Fruit fly (Drosophila melanogaster) Kc167 (cell line): ENCODE results near the gene Blos2.

Experiments
- Myc ChIP-seq: fragments of >200 bp; optimal IDR thresholded peaks from 2 replicates; lab custom pipeline; 2017; ENCODE audit warnings: missing external identifiers
- Sin3A ChIP-seq: fragments of >200 bp; optimal IDR thresholded peaks from 2 replicates; lab custom pipeline; 2018; ENCODE audit warnings: missing external identifiers
- h ChIP-seq: fragments of >200 bp; optimal IDR thresholded peaks from 3 replicates; lab custom pipeline; 2018; ENCODE audit warnings: missing external identifiers
- insv ChIP-seq: fragments of >200 bp; optimal IDR thresholded peaks from 3 replicates; lab custom pipeline; 2018; ENCODE audit warnings: missing external identifiers
- psq ChIP-seq: fragments of >200 bp; optimal IDR thresholded peaks from 2 replicates; lab custom pipeline; 2017; ENCODE audit warnings: missing external identifiers
- ttk ChIP-seq: sonication (Bioruptor generic); optimal IDR thresholded peaks from 2 replicates; lab custom pipeline; 2017; ENCODE audit warnings: missing external identifiers

Gene Blos2

dm6 chr3L:11097982-11098663 lies 36.8 kb downstream of the Blos2 start, which contains the start of the genes Irbp18 and APP-BP1:
Gene Irbp18, minus strand, starts transcription at chr3L:11098186.
Gene APP-BP1, plus strand, starts transcription at chr3L:11098412.
- TF ChIP-seq insv (lab: Kevin White, UChicago) = no peak
- no peak for TF ChIP-seq h (lab: Kevin White, UChicago)
- TF ChIP-seq Myc (lab: Kevin White, UChicago) = no peak
- no peak for TF ChIP-seq psq (lab: Kevin White, UChicago)
- TF ChIP-seq ttk (lab: Kevin White, UChicago) = no peak

- no peak for TF ChIP-seq Myc (lab: Kevin White, UChicago)
- TF ChIP-seq psq (lab: Kevin White, UChicago) = no peak
- TF ChIP-seq insv (lab: Kevin White, UChicago) = no peak
Observed at dm6 chr3L:11101598-11101997, 40.2 kb downstream of the Blos2 start, which contains the start of gene Elo68beta. Gene Elo68beta, minus strand, starts transcription at chr3L:11101698.

dm6 chr3L:11102930-11103329 lies 41.6 kb downstream of the Blos2 start, which contains the start of gene Elo68alpha:
Gene Elo68alpha, minus strand, starts transcription at chr3L:11103030.
- TF ChIP-seq Myc (lab: Kevin White, UChicago) (no peak), ttk (lab: Kevin White, UChicago) (no peak), insv (lab: Kevin White, UChicago) (no peak), Sin3A (lab: Kevin White, UChicago) (no peak), h (lab: Kevin White, UChicago) (no peak)

dm6 chr3L:11103773-11104172 lies 42.4 kb downstream of the Blos2 start, which contains the start of gene CG32071:
Gene CG32071, minus strand, starts transcription at chr3L:11103873.
- no peak for TF ChIP-seq Myc (lab: Kevin White, UChicago)
- no peak for TF ChIP-seq h (lab: Kevin White, UChicago)
- TF ChIP-seq ttk (lab: Kevin White, UChicago) = no peak
- TF ChIP-seq Sin3A (lab: Kevin White, UChicago) = no peak
- no peak for TF ChIP-seq insv (lab: Kevin White, UChicago)
- TF ChIP-seq psq (lab: Kevin White, UChicago) = no peak

DNA sequence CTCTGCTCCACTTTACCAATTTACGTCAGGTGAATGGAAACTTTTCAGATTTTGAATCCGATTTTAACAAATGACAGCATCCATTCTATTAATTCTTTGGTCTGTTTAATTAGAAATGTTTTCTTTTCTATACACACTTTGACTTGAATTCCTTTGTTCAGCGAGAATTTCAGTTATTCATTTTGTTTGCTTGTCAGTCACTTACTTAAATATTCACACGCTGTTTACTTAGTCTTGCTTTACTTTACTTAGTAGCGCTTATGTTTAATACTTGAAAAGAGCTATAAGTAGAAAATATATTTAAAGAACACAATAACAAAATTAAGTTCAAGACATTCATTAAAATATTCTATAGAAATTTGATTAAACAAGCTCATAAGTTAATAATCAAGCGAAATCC lies 46.1 kb downstream of the Blos2 start, which contains the start of gene CG32073:
Gene CG32073 (minus strand): TSS at position 151 of the 400 bp plus-strand sequence.
- TF ChIP-seq insv (lab: Kevin White, UChicago) = no peak
- TF ChIP-seq h (lab: Kevin White, UChicago) = no peak

- TF ChIP-seq ttk (lab: Kevin White, UChicago) (no peak), Sin3A (lab: Kevin White, UChicago) (no peak), Myc (lab: Kevin White, UChicago) (no peak), h (lab: Kevin White, UChicago) (no peak), insv (lab: Kevin White, UChicago) (no peak), psq (lab: Kevin White, UChicago) (no peak)
Observed at dm6 chr3L:11107935-11108334, 46.6 kb downstream of the Blos2 start, which contains the start of gene CG12522. Gene CG12522, plus strand, starts transcription at chr3L:11108235.

DNA sequence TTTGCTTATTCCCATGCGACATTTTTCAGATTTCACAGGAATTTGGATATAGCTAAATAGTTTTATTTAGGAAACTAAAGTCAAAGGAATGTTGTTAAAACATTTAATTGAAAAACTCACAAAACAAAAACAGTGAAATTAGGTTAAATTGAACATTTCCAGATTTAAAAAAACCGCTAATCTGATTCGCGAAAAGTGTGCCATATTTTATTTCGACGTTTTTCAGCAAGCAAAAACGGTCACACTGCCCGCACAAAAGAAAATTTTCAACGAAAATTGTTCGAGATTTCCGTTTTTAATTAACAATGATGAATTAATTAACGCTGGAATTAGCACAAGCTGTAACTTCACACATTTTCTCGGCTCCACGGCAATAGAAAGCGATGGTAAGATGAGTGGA lies 48.1 kb downstream of the Blos2 start, which contains the start of the genes CG34012 and emei:
Gene CG34012 (minus strand): TSS at position 52 of the 400 bp plus-strand sequence.
Gene emei (plus strand): TSS at position 237 of the 400 bp plus-strand sequence.
- TF ChIP-seq ttk (lab: Kevin White, UChicago) = no peak
- TF ChIP-seq Sin3A (lab: Kevin White, UChicago) = no peak
- TF ChIP-seq insv (lab: Kevin White, UChicago) = no peak
- TF ChIP-seq h (lab: Kevin White, UChicago) = no peak
- TF ChIP-seq Myc (lab: Kevin White, UChicago) = no peak
- no peak for TF ChIP-seq psq (lab: Kevin White, UChicago)
